Fruit fly (Drosophila melanogaster): ENCODE results near the gene CG15043.

Gene CG15043

DNA sequence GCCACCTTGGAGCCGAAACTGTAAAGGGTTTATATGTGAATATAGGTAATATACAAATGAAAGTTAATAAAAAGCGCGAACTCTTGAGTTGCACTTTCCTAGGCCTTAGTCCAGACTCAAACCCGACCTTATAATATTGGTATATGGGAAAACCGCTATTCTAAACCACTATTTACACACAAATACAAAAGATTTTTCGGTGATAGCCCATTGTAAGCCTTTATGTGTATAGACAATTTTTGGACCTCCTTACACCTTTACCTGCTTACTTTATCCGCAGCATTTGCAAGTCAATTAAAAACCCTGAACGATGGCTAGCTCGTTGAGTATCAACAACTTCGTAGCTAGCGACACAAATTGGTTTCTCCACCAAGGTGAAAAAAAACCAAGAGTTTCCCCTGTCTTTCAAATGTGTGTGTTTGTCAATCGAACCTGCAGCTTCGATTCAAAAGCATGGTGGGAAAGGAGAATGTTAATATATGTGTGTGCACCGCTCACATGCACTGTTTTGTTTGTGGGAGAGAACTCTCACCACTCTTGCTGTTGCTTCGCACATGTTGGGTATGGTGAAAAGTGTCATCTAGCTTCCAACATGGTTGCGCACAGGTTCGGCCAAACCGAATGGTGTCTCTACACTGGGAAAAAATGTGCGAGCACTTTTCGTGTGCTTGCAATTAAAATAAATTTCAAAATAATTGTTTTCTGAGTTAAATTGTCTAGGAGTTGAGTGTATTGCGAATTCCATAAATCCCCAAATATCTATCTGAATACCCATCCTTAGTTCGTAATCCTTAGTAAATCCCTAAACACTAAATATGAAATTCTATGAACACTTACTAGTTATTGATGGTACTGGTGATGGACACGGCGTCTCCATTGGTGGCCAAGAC is 12.9 kb upstream of the CG15043 start (continued):
- peak; percentile 80 for TF ChIP-seq topi (GFP tag; optimal IDR thresholded peaks at IDR 0.05)
- TF ChIP-seq CG6163 (GFP tag; IDR thresholded peaks at IDR 0.05), result peak; percentile 91
- peak; percentile 49 for TF ChIP-seq CG6808 (GFP tag; optimal IDR thresholded peaks at IDR 0.05)
- TF ChIP-seq vri (GFP tag; optimal IDR thresholded peaks at IDR 0.05), result peak; percentile 54
- peak; percentile 3 to 60 for TF ChIP-seq salr (GFP tag; optimal IDR thresholded peaks at IDR 0.05)
- peak; percentile 52 for TF ChIP-seq CG8319 (GFP tag; optimal IDR thresholded peaks at IDR 0.05)
- TF ChIP-seq fd59A (GFP tag; optimal IDR thresholded peaks at IDR 0.05), result peak; percentile 41
- TF ChIP-seq eg (GFP tag; IDR thresholded peaks at IDR 0.05), result peak; percentile 90
- TF ChIP-seq OdsH (GFP tag; optimal IDR thresholded peaks at IDR 0.05), result peak; percentile 71
- peak; percentile 79 for TF ChIP-seq Gug (GFP tag; IDR thresholded peaks at IDR 0.05)
- peak; percentile 67 for TF ChIP-seq Smox (GFP tag; optimal IDR thresholded peaks at IDR 0.05)
- peak; percentile 55 for TF ChIP-seq CG31627 (GFP tag; optimal IDR thresholded peaks at IDR 0.05)
- TF ChIP-seq spab (GFP tag; optimal IDR thresholded peaks at IDR 0.05), result peak; percentile 52
- TF ChIP-seq fd85E (GFP tag; optimal IDR thresholded peaks at IDR 0.05), result peak; percentile 24
- peak; percentile 67 for TF ChIP-seq achi (GFP tag; optimal IDR thresholded peaks at IDR 0.05)
- no peak for TF ChIP-seq svp (GFP tag)
- no peak for TF ChIP-seq CG9139 (GFP tag; optimal IDR thresholded peaks at IDR 0.05)
- no peak for TF ChIP-seq CG4318 (GFP tag; optimal IDR thresholded peaks at IDR 0.05)
- peak; percentile 90 for TF ChIP-seq CG15336 (GFP tag; IDR thresholded peaks at IDR 0.05)
- TF ChIP-seq CG8632 (GFP tag; optimal IDR thresholded peaks at IDR 0.05), result peak; percentile 61
- peak; percentile 69 for TF ChIP-seq CG7368 (GFP tag; optimal IDR thresholded peaks at IDR 0.05)
- peak; percentile 57 for TF ChIP-seq Ets96B (tag; optimal IDR thresholded peaks at IDR 0.05)
- TF ChIP-seq Hr38 (GFP tag; optimal IDR thresholded peaks at IDR 0.05), result no peak
- TF ChIP-seq CG34406 (GFP tag; optimal IDR thresholded peaks at IDR 0.05), result peak; percentile 68
- TF ChIP-seq CG6276 (GFP tag; optimal IDR thresholded peaks at IDR 0.05), result peak; percentile 80
- peak; percentile 65 for TF ChIP-seq acj6 (GFP tag; optimal IDR thresholded peaks at IDR 0.05)
- peak; percentile 67 for TF ChIP-seq CG11762 (GFP tag; optimal IDR thresholded peaks at IDR 0.05; ENCODE audit: insufficient read depth)
- TF ChIP-seq CG10631 (GFP tag; optimal IDR thresholded peaks at IDR 0.05), result peak; percentile 72
- TF ChIP-seq CG6854 (GFP tag; optimal IDR thresholded peaks at IDR 0.05), result no peak
- TF ChIP-seq Sox14 (GFP tag; optimal IDR thresholded peaks at IDR 0.05), result peak; percentile 64
- TF ChIP-seq CG1621 (tag; optimal IDR thresholded peaks at IDR 0.05), result peak; percentile 56
- TF ChIP-seq dsx (GFP tag; optimal IDR thresholded peaks at IDR 0.05; ENCODE audit: poor library complexity, severe bottlenecking), result peak; percentile 47
- peak; percentile 95 for TF ChIP-seq Eip78C (GFP tag)
- peak; percentile 82 for TF ChIP-seq net (GFP tag; optimal IDR thresholded peaks at IDR 0.05)

DNA sequence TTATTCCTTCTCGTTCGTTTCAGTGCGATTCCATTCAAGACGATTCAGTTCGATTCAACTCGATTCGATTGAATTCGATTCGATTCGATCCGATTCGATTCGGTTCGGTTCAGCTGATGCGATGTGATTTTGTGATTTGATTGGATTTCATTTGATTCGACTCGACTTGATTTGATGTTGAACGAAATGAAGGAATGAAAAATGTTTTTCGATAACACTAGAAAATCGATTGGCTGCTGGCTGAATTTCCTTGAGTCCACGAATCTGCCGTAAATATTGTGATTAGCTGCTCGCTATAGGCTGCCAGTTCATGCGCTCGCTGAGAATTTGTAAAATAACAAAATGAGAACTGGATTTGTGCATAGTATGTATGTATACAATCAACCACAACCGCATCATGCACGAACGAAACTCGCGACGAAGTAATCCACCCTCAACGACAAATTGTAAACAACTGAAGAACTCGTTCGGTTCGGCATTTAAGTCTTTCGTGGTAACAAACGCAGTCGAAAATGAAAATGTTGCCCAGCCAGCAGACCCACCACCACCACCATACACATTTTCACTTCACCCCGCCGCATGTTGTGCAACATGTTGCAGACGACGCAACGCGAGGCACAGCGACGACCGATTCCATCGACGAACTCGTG is 11.1 kb upstream of the CG15043 start, which contains the start of gene Wnt5:
TSS of gene Wnt5 (minus strand) at position 458 of the 650 bp plus-strand sequence.
- TF ChIP-seq ss (GFP tag; optimal IDR thresholded peaks at IDR 0.05) (peak in 1 of 2 experiments; percentile 51), CG8119 (GFP tag; IDR thresholded peaks at IDR 0.05) (peak; percentile 43; the same call in 1 of the 3 replicates), CG34406 (GFP tag; optimal IDR thresholded peaks at IDR 0.05) (no peak), Eip78C (GFP tag) (peak; percentile 57), Lpt (GFP tag; optimal IDR thresholded peaks at IDR 0.05) (peak; percentile 23), CG6854 (GFP tag; optimal IDR thresholded peaks at IDR 0.05) (peak; percentile 11), Sox102F (GFP tag; optimal IDR thresholded peaks at IDR 0.05) (no peak), dsx (GFP tag; optimal IDR thresholded peaks at IDR 0.05; ENCODE audit: poor library complexity, severe bottlenecking) (peak; percentile 42)
